Fruit fly (Drosophila melanogaster) whole organism, adult: ENCODE measurements around the gene Tom.

Source experiments
- CG12768 ChIP-seq: fragments of 200-800 bp; sonication (Bioruptor generic); optimal IDR thresholded peaks from 2 replicates; lab custom pipeline; 2017; ENCODE audit warnings: missing biosample characterization, missing genetic modification characterization, mild to moderate bottlenecking, moderate library complexity, missing genetic modification reagents
- CG14711 ChIP-seq: fragments of 200-800 bp; sonication (Bioruptor generic); optimal IDR thresholded peaks from 2 replicates; lab custom pipeline; 2018; ENCODE audit warnings: missing biosample characterization, mild to moderate bottlenecking, missing genetic modification characterization, moderate library complexity
- CG7045 ChIP-seq: fragments of 200-800 bp; sonication (Bioruptor generic); optimal IDR thresholded peaks from 2 replicates; lab custom pipeline; 2017; ENCODE audit warnings: missing biosample characterization, mild to moderate bottlenecking, missing genetic modification characterization
- Clk ChIP-seq: fragments of 200-800 bp; sonication (Bioruptor generic); optimal IDR thresholded peaks from 2 replicates; lab custom pipeline; 2017; ENCODE audit warnings: missing biosample characterization, missing genetic modification characterization
- Hr96 ChIP-seq: fragments of 200-800 bp; sonication (Bioruptor generic); optimal IDR thresholded peaks from 2 replicates; lab custom pipeline; 2016; ENCODE audit warnings: missing biosample characterization, missing genetic modification characterization
- Mnt ChIP-seq: fragments of 200-800 bp; sonication (Bioruptor generic); optimal IDR thresholded peaks from 2 replicates; lab custom pipeline; 2016; ENCODE audit warnings: missing biosample characterization, mild to moderate bottlenecking, missing genetic modification characterization
- bab1 ChIP-seq: fragments of 200-800 bp; sonication (Bioruptor generic); optimal IDR thresholded peaks from 3 replicates; lab custom pipeline; 2019; ENCODE audit warnings: missing biosample characterization, mild to moderate bottlenecking, missing genetic modification characterization, moderate library complexity
- cic ChIP-seq: fragments of 200-800 bp; sonication (Bioruptor generic); optimal IDR thresholded peaks from 2 replicates; lab custom pipeline; 2017; ENCODE audit warnings: missing biosample characterization, mild to moderate bottlenecking, missing genetic modification characterization, moderate library complexity
- kay ChIP-seq: fragments of 200-800 bp; sonication (Bioruptor generic); peaks from one replicate; lab custom pipeline; 2016; ENCODE audit warnings: missing biosample characterization, missing genetic modification characterization, borderline replicate concordance
- ovo ChIP-seq: fragments of 200-800 bp; sonication (Bioruptor generic); optimal IDR thresholded peaks from 2 replicates; lab custom pipeline; 2016; ENCODE audit warnings: missing biosample characterization, missing genetic modification characterization

DNA sequence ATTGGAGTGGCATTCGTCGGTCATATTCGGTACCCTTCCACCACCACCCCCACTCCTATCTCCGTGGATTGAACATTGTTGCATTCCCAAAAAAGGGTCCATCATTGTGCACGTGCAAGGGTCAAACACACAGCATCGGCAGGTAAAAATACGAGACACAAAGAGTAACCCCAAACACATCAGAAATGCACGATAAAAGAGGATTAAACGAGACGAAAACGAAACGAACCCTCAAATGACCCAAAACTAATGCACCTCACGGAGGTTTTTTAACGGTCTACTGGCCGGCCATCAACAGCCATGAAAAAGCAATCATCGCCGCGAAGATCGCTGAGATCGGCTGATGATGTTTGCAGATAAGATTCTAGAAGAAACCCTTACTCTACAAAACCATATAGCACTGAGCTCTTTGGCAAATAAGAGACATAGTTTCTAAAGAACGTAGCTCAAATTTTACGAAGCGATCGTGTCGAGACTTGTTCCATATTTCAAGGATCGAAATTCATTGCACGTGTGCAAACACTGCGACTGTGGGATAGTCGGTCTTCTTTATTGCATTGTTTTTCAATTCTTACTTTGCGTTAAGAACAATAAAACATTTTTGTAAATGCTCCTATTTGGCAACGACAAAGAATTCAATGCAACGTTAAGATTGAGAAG lies 2.8 kb upstream of the Tom start:
- TF ChIP-seq kay (GFP tag; lab: Kevin White, UChicago): no peak
- TF ChIP-seq cic (GFP tag; lab: Kevin White, UChicago): no peak
- no peak for TF ChIP-seq CG7045 (GFP tag; lab: Kevin White, UChicago)
- TF ChIP-seq Hr96: no peak
- TF ChIP-seq CG12768 (GFP tag; lab: Kevin White, UChicago): no peak
- TF ChIP-seq Mnt (GFP tag; lab: Kevin White, UChicago): no peak
- no peak for TF ChIP-seq bab1
- TF ChIP-seq CG14711: no peak
- TF ChIP-seq Clk (GFP tag; lab: Kevin White, UChicago): no peak
- no peak for TF ChIP-seq ovo (GFP tag; lab: Kevin White, UChicago)
